Fruit fly (Drosophila melanogaster) whole organism, adult: ENCODE results near the gene CG4186.
A peak's percentile ranks its signal among the peaks of the same experiment; 100 is the strongest.

Experiments
- CG11617 ChIP-seq: fragments of 200-800 bp; sonication (Bioruptor generic); optimal IDR thresholded peaks from 2 replicates; lab custom pipeline; 2017; ENCODE audit warnings: mild to moderate bottlenecking, missing biosample characterization, missing genetic modification reagents, missing genetic modification characterization
- CG12768 ChIP-seq: fragments of 200-800 bp; sonication (Bioruptor generic); optimal IDR thresholded peaks from 2 replicates; lab custom pipeline; 2017; ENCODE audit warnings: missing biosample characterization, missing genetic modification characterization, mild to moderate bottlenecking, moderate library complexity, missing genetic modification reagents
- CG14711 ChIP-seq: fragments of 200-800 bp; sonication (Bioruptor generic); optimal IDR thresholded peaks from 2 replicates; lab custom pipeline; 2018; ENCODE audit warnings: missing biosample characterization, mild to moderate bottlenecking, missing genetic modification characterization, moderate library complexity
- CG1620 ChIP-seq: fragments of 200-800 bp; sonication (Bioruptor generic); optimal IDR thresholded peaks from 2 replicates; lab custom pipeline; 2016; ENCODE audit warnings: missing biosample characterization, missing genetic modification characterization
- CG33017 ChIP-seq: fragments of 200-800 bp; sonication (Bioruptor generic); optimal IDR thresholded peaks from 2 replicates; lab custom pipeline; 2018; ENCODE audit warnings: missing biosample characterization, mild to moderate bottlenecking, missing genetic modification characterization, moderate library complexity
- CG5204 ChIP-seq: fragments of 200-800 bp; sonication (Bioruptor generic); optimal IDR thresholded peaks from 2 replicates; lab custom pipeline; 2016; ENCODE audit warnings: missing biosample characterization, missing genetic modification characterization
- CG7045 ChIP-seq: fragments of 200-800 bp; sonication (Bioruptor generic); optimal IDR thresholded peaks from 2 replicates; lab custom pipeline; 2017; ENCODE audit warnings: missing biosample characterization, mild to moderate bottlenecking, missing genetic modification characterization
- CG7101 ChIP-seq: fragments of 200-800 bp; sonication (Bioruptor generic); optimal IDR thresholded peaks from 2 replicates; lab custom pipeline; 2018; ENCODE audit warnings: missing biosample characterization, mild to moderate bottlenecking, missing genetic modification characterization, moderate library complexity
- Clk ChIP-seq: fragments of 200-800 bp; sonication (Bioruptor generic); optimal IDR thresholded peaks from 2 replicates; lab custom pipeline; 2017; ENCODE audit warnings: missing biosample characterization, missing genetic modification characterization
- Crg-1 ChIP-seq: fragments of 200-800 bp; sonication (Bioruptor generic); optimal IDR thresholded peaks from 2 replicates; lab custom pipeline; 2016; ENCODE audit warnings: missing biosample characterization, missing genetic modification characterization
- Hr96 ChIP-seq: fragments of 200-800 bp; sonication (Bioruptor generic); optimal IDR thresholded peaks from 2 replicates; lab custom pipeline; 2016; ENCODE audit warnings: missing biosample characterization, missing genetic modification characterization
- Mnt ChIP-seq: fragments of 200-800 bp; sonication (Bioruptor generic); optimal IDR thresholded peaks from 2 replicates; lab custom pipeline; 2016; ENCODE audit warnings: missing biosample characterization, mild to moderate bottlenecking, missing genetic modification characterization
- bab1 ChIP-seq: fragments of 200-800 bp; sonication (Bioruptor generic); optimal IDR thresholded peaks from 3 replicates; lab custom pipeline; 2019; ENCODE audit warnings: missing biosample characterization, mild to moderate bottlenecking, missing genetic modification characterization, moderate library complexity
- cic ChIP-seq: fragments of 200-800 bp; sonication (Bioruptor generic); optimal IDR thresholded peaks from 2 replicates; lab custom pipeline; 2017; ENCODE audit warnings: missing biosample characterization, mild to moderate bottlenecking, missing genetic modification characterization, moderate library complexity
- cnc ChIP-seq, 2 experiments: fragments of >200 bp; optimal IDR thresholded peaks; 2 replicates each; lab custom pipeline; 2017
- kay ChIP-seq: fragments of 200-800 bp; sonication (Bioruptor generic); peaks from one replicate; lab custom pipeline; 2016; ENCODE audit warnings: missing biosample characterization, missing genetic modification characterization, borderline replicate concordance
- ovo ChIP-seq: fragments of 200-800 bp; sonication (Bioruptor generic); optimal IDR thresholded peaks from 2 replicates; lab custom pipeline; 2016; ENCODE audit warnings: missing biosample characterization, missing genetic modification characterization
- pad ChIP-seq: fragments of 200-800 bp; sonication (Bioruptor generic); optimal IDR thresholded peaks from 3 replicates; lab custom pipeline; 2017; ENCODE audit warnings: missing biosample characterization, missing genetic modification characterization, mild to moderate bottlenecking, moderate library complexity, missing genetic modification reagents
- tj ChIP-seq: fragments of 200-800 bp; sonication (Bioruptor generic); optimal IDR thresholded peaks from 3 replicates; lab custom pipeline; 2017; ENCODE audit warnings: missing biosample characterization, mild to moderate bottlenecking, missing genetic modification characterization, moderate library complexity
- toe ChIP-seq: fragments of 200-800 bp; sonication (Bioruptor generic); optimal IDR thresholded peaks from 2 replicates; lab custom pipeline; 2016; ENCODE audit warnings: missing biosample characterization, missing genetic modification characterization

The CG4186 gene

DNA sequence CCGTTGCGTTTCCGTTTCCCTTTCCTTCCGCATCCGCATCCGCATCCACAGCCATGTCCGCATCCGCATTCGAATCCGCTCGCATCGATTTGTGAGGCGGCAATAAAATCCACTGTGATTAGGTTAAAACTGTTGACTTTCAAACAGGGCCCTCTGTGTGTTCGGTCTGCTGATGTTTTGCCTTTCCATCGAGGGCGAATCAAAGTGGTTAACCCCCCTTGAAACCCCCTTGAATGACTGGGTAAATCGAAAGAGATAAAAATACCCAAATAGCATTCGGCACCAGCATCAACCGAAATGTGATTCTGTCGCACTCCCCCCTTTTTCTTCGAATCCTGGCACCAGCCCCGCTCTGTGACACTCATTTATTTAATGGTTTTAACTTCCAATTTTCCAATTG is 16.4 kb upstream of the CG4186 start:
- TF ChIP-seq kay (GFP tag; lab: Kevin White, UChicago) (no peak), CG11617 (GFP tag; lab: Kevin White, UChicago) (no peak), CG7101 (tag; lab: Kevin White, UChicago) (no peak), tj (no peak), CG33017 (no peak), Mnt (no peak), Crg-1 (GFP tag; lab: Kevin White, UChicago) (no peak), CG5204 (GFP tag; lab: Kevin White, UChicago) (no peak)

DNA sequence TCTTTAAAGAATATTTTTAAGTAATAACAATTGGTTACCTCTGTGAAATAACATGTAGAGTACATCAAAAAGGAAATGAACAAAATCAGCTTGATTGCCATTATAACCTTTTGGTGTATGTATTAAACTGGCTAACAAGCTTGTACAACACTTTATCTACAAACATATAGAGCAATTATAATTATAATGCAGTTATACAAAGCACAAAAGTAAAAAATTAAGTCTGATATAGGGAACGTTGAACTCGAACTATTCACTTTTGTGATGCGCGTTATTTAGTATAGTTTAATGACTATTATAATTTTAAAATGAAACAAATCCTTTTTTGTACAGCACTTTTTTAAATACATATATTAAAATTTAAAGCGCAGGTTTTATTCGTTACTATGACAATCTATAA is 13.8 kb upstream of the CG4186 start, which contains the start of gene CG33912:
Gene CG33912 (minus strand): TSS at position 101 of the 400 bp plus-strand sequence.
- no peak for TF ChIP-seq CG7045 (GFP tag; lab: Kevin White, UChicago)
- no peak for TF ChIP-seq toe
- TF ChIP-seq cnc (optimal IDR thresholded peaks at IDR 0.05; lab: Kevin White, UChicago), result no peak
- no peak for TF ChIP-seq tj
- TF ChIP-seq Hr96 (GFP tag; lab: Kevin White, UChicago), result no peak
- TF ChIP-seq CG11617 (GFP tag; lab: Kevin White, UChicago), result no peak
- TF ChIP-seq pad (GFP tag; lab: Kevin White, UChicago), result no peak
- TF ChIP-seq CG12768, result no peak
- TF ChIP-seq CG5204 (GFP tag; lab: Kevin White, UChicago), result no peak
- TF ChIP-seq CG14711 (tag; lab: Kevin White, UChicago), result no peak
- no peak for TF ChIP-seq cic
- no peak for TF ChIP-seq kay (GFP tag; lab: Kevin White, UChicago)
- TF ChIP-seq bab1 (GFP tag; lab: Kevin White, UChicago), result no peak
- no peak for TF ChIP-seq CG33017
- no peak for TF ChIP-seq CG1620 (GFP tag; lab: Kevin White, UChicago)
- TF ChIP-seq CG7101 (tag; lab: Kevin White, UChicago), result no peak
- TF ChIP-seq Crg-1 (GFP tag; lab: Kevin White, UChicago), result no peak

DNA sequence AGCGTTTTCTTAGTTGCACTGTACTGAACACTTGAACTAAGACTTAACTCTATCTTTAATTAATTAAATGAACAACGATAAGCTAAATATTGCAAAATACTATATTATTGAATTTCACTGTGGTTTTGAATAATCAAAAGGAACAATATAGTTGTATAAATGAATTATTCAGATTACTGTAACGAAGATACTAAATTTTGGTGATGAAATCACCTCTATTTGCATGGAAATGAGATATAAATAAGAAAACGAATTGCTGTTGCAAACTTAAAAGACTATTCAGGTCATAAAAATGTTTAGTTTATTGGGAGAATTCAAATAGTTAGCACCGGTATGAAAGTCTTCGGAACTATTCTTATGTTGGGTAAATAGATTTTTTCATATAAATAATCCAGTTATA is 10.8 kb upstream of the CG4186 start, which contains the start of gene CG43251:
Gene CG43251 (plus strand): TSS at position 301 of the 400 bp plus-strand sequence.
- TF ChIP-seq toe (no peak), CG7045 (GFP tag; lab: Kevin White, UChicago) (no peak), CG33017 (no peak), pad (GFP tag; lab: Kevin White, UChicago) (no peak), kay (GFP tag; lab: Kevin White, UChicago) (no peak), Crg-1 (GFP tag; lab: Kevin White, UChicago) (no peak), CG5204 (GFP tag; lab: Kevin White, UChicago) (no peak), CG12768 (no peak), Mnt (no peak), CG11617 (GFP tag; lab: Kevin White, UChicago) (no peak), ovo (GFP tag; lab: Kevin White, UChicago) (no peak), Hr96 (GFP tag; lab: Kevin White, UChicago) (no peak), CG1620 (GFP tag; lab: Kevin White, UChicago) (no peak), Clk (GFP tag; lab: Kevin White, UChicago) (no peak), CG14711 (tag; lab: Kevin White, UChicago) (no peak), tj (no peak), bab1 (GFP tag; lab: Kevin White, UChicago) (no peak), cic (no peak), cnc (optimal IDR thresholded peaks at IDR 0.05; lab: Kevin White, UChicago) (no peak)

DNA sequence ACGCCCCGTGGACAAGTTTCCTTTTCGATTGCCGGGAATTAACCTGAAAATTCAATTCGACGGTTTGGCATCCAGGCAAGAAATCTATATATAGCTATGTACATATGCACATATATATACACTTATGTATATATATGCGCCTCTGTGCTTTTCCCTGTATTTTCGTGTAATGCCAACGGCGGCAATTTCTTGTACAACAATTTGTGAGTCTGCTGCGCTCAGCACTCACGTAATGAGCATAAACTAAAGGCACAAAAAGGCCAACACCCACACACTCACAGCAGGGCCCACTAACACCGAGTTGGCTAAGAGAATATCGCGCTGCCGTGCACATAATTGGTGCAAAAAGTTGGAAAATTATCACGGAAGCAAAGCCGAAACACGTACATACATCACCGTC is 7.9 kb upstream of the CG4186 start:
- TF ChIP-seq Clk (GFP tag; lab: Kevin White, UChicago), result no peak
- TF ChIP-seq tj, result peak; percentile 78

- TF ChIP-seq CG1620 (GFP tag; lab: Kevin White, UChicago), result no peak
- no peak for TF ChIP-seq CG7101 (tag; lab: Kevin White, UChicago)
- no peak for TF ChIP-seq ovo (GFP tag; lab: Kevin White, UChicago)
- TF ChIP-seq tj, result no peak
- TF ChIP-seq bab1 (GFP tag; lab: Kevin White, UChicago), result no peak
Measured at dm6 chr3L:20767227-20767626, 2.2 kb upstream of the CG4186 start.

dm6 chr3L:20771001-20771890 is 1.9 kb downstream of the CG4186 start, which contains the start of the genes CG4042 and Pitslre:
CG4042 (minus strand) TSS chr3L:20771507.
Pitslre (plus strand) TSS chr3L:20771528.
- no peak for TF ChIP-seq CG33017
- TF ChIP-seq Mnt, result peak; percentile 77
- TF ChIP-seq Clk (GFP tag; lab: Kevin White, UChicago), result no peak
- peak; percentile 66 for TF ChIP-seq kay (GFP tag; lab: Kevin White, UChicago)
- TF ChIP-seq CG5204 (GFP tag; lab: Kevin White, UChicago), result no peak
- peak; percentile 28 for TF ChIP-seq Crg-1 (GFP tag; lab: Kevin White, UChicago)
- peak; percentile 2 for TF ChIP-seq tj
- no peak for TF ChIP-seq cic
- no peak for TF ChIP-seq cnc (optimal IDR thresholded peaks at IDR 0.05; lab: Kevin White, UChicago)
- TF ChIP-seq ovo (GFP tag; lab: Kevin White, UChicago), result no peak
- no peak for TF ChIP-seq CG12768
- no peak for TF ChIP-seq bab1 (GFP tag; lab: Kevin White, UChicago)
- no peak for TF ChIP-seq pad (GFP tag; lab: Kevin White, UChicago)
- no peak for TF ChIP-seq CG11617 (GFP tag; lab: Kevin White, UChicago)
- no peak for TF ChIP-seq CG14711 (tag; lab: Kevin White, UChicago)
- TF ChIP-seq CG7045 (GFP tag; lab: Kevin White, UChicago), result no peak
- peak; percentile 9 for TF ChIP-seq CG7101 (tag; lab: Kevin White, UChicago)
- peak; percentile 13 for TF ChIP-seq CG1620 (GFP tag; lab: Kevin White, UChicago)
- no peak for TF ChIP-seq Hr96 (GFP tag; lab: Kevin White, UChicago)
- peak; percentile 63 for TF ChIP-seq toe
